Worm (Caenorhabditis elegans) whole organism, early embryonic: ENCODE results near the gene Y105C5A.1268.
"Not testable (repeated sequence)": the region's sequence is repeated elsewhere in the genome, so short reads cannot be mapped to it uniquely, and the experiment has no call there.

Experiments
- aly-1 ChIP-seq: sonication (generic microtip); optimal IDR thresholded peaks from 2 replicates; lab custom pipeline; 2016; ENCODE audit warnings: missing genetic modification characterization, missing compliant biosample characterization
- ama-1 ChIP-seq: fragments of 150-350 bp; optimal IDR thresholded peaks from 2 replicates; lab custom pipeline; 2014
- ets-7 ChIP-seq: sonication (generic microtip); optimal IDR thresholded peaks from 2 replicates; lab custom pipeline; 2016; ENCODE audit warnings: missing genotype, missing genetic modification characterization, missing compliant biosample characterization
- flt-1 ChIP-seq: fragments of 200-800 bp; sonication (Bioruptor generic); IDR thresholded peaks from 2 replicates; pipeline ENCODE4 v1.3.6; 2022; ENCODE audit warnings: missing genetic modification characterization, missing compliant biosample characterization
- hmbx-1 ChIP-seq: sonication (generic microtip); optimal IDR thresholded peaks from 2 replicates; lab custom pipeline; 2016; ENCODE audit warnings: mild to moderate bottlenecking, missing genetic modification characterization, missing compliant biosample characterization
- hmg-4 ChIP-seq: fragments of 200-800 bp; sonication (Bioruptor generic); optimal IDR thresholded peaks from 2 replicates; lab custom pipeline; 2018; ENCODE audit warnings: mild to moderate bottlenecking, missing genetic modification characterization, missing compliant biosample characterization
- hnd-1 ChIP-seq: sonication (generic microtip); optimal IDR thresholded peaks from 2 replicates; lab custom pipeline; 2016; ENCODE audit warnings: missing genetic modification characterization, missing compliant biosample characterization
- pes-1 ChIP-seq: fragments of 200-800 bp; sonication (Bioruptor generic); IDR thresholded peaks from 2 replicates; pipeline ENCODE4 v1.3.6; 2022; ENCODE audit warnings: missing genetic modification reagents, missing genetic modification characterization, missing compliant biosample characterization
- tbx-11 ChIP-seq: fragments of 200-800 bp; sonication (Bioruptor generic); IDR thresholded peaks from 2 replicates; pipeline ENCODE4 v1.3.6; 2022; ENCODE audit warnings: missing genetic modification characterization, missing compliant biosample characterization
- tbx-37 ChIP-seq: fragments of 200-800 bp; sonication (Bioruptor generic); conservative IDR thresholded peaks from 2 replicates; pipeline ENCODE4 v1.3.6; 2022; ENCODE audit warnings: missing genetic modification reagents, missing genetic modification characterization, missing compliant biosample characterization

DNA sequence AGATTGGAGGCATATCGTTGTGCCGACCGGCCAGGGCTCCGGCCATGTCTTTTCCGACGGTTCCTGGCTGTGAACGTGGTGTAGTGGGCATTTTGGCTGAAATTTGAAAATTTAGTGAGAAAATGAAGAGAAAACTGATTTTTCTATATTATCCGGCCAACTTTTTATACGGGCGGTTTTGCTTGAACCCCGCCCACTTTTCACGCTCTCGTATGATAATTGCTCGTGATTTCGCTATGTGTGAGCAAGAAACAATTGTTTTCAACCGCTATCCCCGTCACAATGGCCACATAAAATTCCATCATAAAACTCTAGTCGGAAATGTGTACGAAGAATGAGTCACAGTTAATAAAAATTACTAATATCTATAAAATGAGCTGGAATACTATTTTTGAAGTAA lies 4.6 kb downstream of the Y105C5A.1268 start, which contains the start of gene Y105C5A.12:
- TF ChIP-seq ama-1 (lab: Kevin White, UChicago); tbx-11 (GFP tag; lab: Robert Waterston, UW); hnd-1 (tag; lab: Kevin White, UChicago); aly-1 (tag; lab: Kevin White, UChicago); tbx-37 (GFP tag; lab: Robert Waterston, UW); ets-7 (tag; lab: Kevin White, UChicago); hmbx-1 (tag; lab: Kevin White, UChicago); flt-1 (GFP tag; lab: Robert Waterston, UW); pes-1; hmg-4 (GFP tag; lab: Kevin White, UChicago): not testable (repeated sequence)
